Worm (Caenorhabditis elegans) whole organism, dauer: ENCODE measurements around the gene algn-2.

Experiments
- unc-62 ChIP-seq: sonication (generic microtip); optimal IDR thresholded peaks from 2 replicates; lab custom pipeline; 2017; ENCODE audit warnings: missing biosample characterization, missing genetic modification reagents, missing genetic modification characterization

Gene algn-2

ce11 chrII:5377467-5378238 lies 2.6 kb downstream of the algn-2 start, which contains the start of gene prdx-2:
Gene prdx-2, plus strand, starts transcription at chrII:5378195.
- TF ChIP-seq unc-62 (GFP tag; lab: Kevin White, UChicago): no peak

- TF ChIP-seq unc-62 (GFP tag; lab: Kevin White, UChicago): no peak
These were observed 3.1 kb downstream of the algn-2 start for ce11 chrII:5378239-5378521.

- TF ChIP-seq unc-62 (GFP tag; lab: Kevin White, UChicago): no peak
These were observed 4.6 kb downstream of the algn-2 start, which contains the start of gene pkc-3 for ce11 chrII:5379614-5380077. Gene pkc-3, plus strand, starts transcription at chrII:5380027.

- no peak for TF ChIP-seq unc-62 (GFP tag; lab: Kevin White, UChicago)
These were observed 9.2 kb downstream of the algn-2 start for ce11 chrII:5384282-5384681.

- TF ChIP-seq unc-62 (GFP tag; lab: Kevin White, UChicago): no peak
These were observed 12.2 kb downstream of the algn-2 start, which contains the start of gene ccpp-6 for ce11 chrII:5387217-5387616. Gene ccpp-6, minus strand, starts transcription at chrII:5387317.

ce11 chrII:5388786-5389421 lies 13.8 kb downstream of the algn-2 start, which contains the start of gene rsp-4:
Gene rsp-4, minus strand, starts transcription at chrII:5388836.
- TF ChIP-seq unc-62 (GFP tag; lab: Kevin White, UChicago): no peak

ce11 chrII:5389831-5390323 lies 14.8 kb downstream of the algn-2 start, which contains the start of gene ndx-6:
Gene ndx-6, minus strand, starts transcription at chrII:5389881.
- TF ChIP-seq unc-62 (GFP tag; lab: Kevin White, UChicago): no peak

- TF ChIP-seq unc-62 (GFP tag; lab: Kevin White, UChicago): no peak
These were observed 16.4 kb downstream of the algn-2 start for ce11 chrII:5391447-5391846.

- TF ChIP-seq unc-62 (GFP tag; lab: Kevin White, UChicago): no peak
These were observed 18.0 kb downstream of the algn-2 start, which contains the start of gene brap-2 for ce11 chrII:5393090-5393489. Gene brap-2, minus strand, starts transcription at chrII:5393190.

ce11 chrII:5395594-5395993 lies 20.5 kb downstream of the algn-2 start, which contains the start of gene pink-1:
Gene pink-1, minus strand, starts transcription at chrII:5395694.
- no peak for TF ChIP-seq unc-62 (GFP tag; lab: Kevin White, UChicago)

- no peak for TF ChIP-seq unc-62 (GFP tag; lab: Kevin White, UChicago)
These were observed 23.7 kb downstream of the algn-2 start, which contains the start of gene fbxl-3 for ce11 chrII:5398779-5399178. Gene fbxl-3, minus strand, starts transcription at chrII:5398902.

- no peak for TF ChIP-seq unc-62 (GFP tag; lab: Kevin White, UChicago)
These were observed 24.1 kb downstream of the algn-2 start, which contains the start of gene mog-5 for ce11 chrII:5399201-5399600. Gene mog-5, plus strand, starts transcription at chrII:5399538.

- TF ChIP-seq unc-62 (GFP tag; lab: Kevin White, UChicago): no peak
These were observed 32.5 kb downstream of the algn-2 start, which contains the start of gene clec-141 for ce11 chrII:5407548-5407947. Gene clec-141, minus strand, starts transcription at chrII:5407648.

ce11 chrII:5408924-5409323 lies 33.9 kb downstream of the algn-2 start, which contains the start of the genes EEED8.12 and EEED8.4:
Gene EEED8.12, minus strand, starts transcription at chrII:5409024.
Gene EEED8.4, plus strand, starts transcription at chrII:5409319.
- no peak for TF ChIP-seq unc-62 (GFP tag; lab: Kevin White, UChicago)

- TF ChIP-seq unc-62 (GFP tag; lab: Kevin White, UChicago): no peak
These were observed 37.4 kb downstream of the algn-2 start, which contains the start of the genes EEED8.13 and EEED8.18 for ce11 chrII:5412467-5412866. Gene EEED8.13, minus strand, starts transcription at chrII:5412567. Gene EEED8.18, minus strand, starts transcription at chrII:5412610.

- no peak for TF ChIP-seq unc-62 (GFP tag; lab: Kevin White, UChicago)
These were observed 39.0 kb downstream of the algn-2 start, which contains the start of the genes EEED8.14 and EEED8.3 for ce11 chrII:5414040-5414439. Gene EEED8.14, minus strand, starts transcription at chrII:5414052. Gene EEED8.3, plus strand, starts transcription at chrII:5414276.
